Worm (Caenorhabditis elegans): ENCODE data around the gene clec-264.

DNA sequence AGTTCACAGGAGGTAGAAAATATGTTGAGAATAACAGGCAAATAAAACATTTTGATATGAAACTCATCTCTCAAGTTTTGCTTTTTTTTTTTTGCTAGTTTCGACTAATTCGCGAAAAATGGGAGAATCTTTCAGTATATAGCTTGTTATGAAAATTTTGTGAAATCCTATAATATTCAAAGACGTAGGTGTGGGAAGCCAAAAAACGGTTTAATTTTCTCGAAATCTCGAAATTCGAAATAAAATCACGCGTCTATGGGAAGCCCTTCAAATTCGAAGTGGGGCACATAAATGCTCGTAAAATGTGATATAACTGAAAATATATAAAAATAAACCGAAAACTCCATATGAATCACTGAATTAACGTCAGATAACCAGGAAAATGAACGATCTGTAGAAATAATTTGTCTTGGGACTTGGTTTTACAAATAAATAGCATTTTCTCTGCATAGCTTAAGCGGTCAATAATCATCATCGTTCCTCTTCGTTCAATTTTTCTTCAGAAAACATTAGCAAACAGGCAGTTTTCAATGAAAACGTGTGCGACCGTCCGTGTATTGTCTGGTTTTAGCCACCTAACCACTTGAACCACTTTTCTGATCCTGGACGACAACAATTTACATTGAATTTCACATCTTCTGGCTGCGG is 25.4 kb downstream of the clec-264 start, which contains the start of the genes gcy-22 and grl-14:
- TF ChIP-seq nfya-1 (tag; optimal IDR thresholded peaks at IDR 0.05) (no peak), K09A11.1 (tag; optimal IDR thresholded peaks at IDR 0.05; ENCODE audit: insufficient read depth) (no peak), ets-4 (tag; optimal IDR thresholded peaks at IDR 0.05) (no peak), hlh-30 (tag; optimal IDR thresholded peaks at IDR 0.05; ENCODE audit: insufficient read depth) (no peak), lin-11 (tag; optimal IDR thresholded peaks at IDR 0.05) (no peak), ceh-9 (tag; optimal IDR thresholded peaks at IDR 0.05) (no peak), dmd-4 (tag; optimal IDR thresholded peaks at IDR 0.05; ENCODE audit: borderline replicate concordance) (no peak), tbx-2 (tag; optimal IDR thresholded peaks at IDR 0.05) (no peak), elt-2 (tag; optimal IDR thresholded peaks at IDR 0.05) (no peak), sox-4 (tag; optimal IDR thresholded peaks at IDR 0.05) (no peak), ceh-6 (GFP tag; optimal IDR thresholded peaks at IDR 0.05) (no peak), unc-3 (GFP tag; conservative IDR thresholded peaks at IDR 0.05) (no peak), unc-3 (tag; optimal IDR thresholded peaks at IDR 0.05) (no peak), F13H6.1 (tag; optimal IDR thresholded peaks at IDR 0.05) (no peak)

Data from whole organism, late embryonic.